Worm (Caenorhabditis elegans): ENCODE results near the gene F59A2.5.

F59A2.5 gene

ce11 chrIII:3398485-3398884 is 6.2 kb upstream of the F59A2.5 start:
- TF ChIP-seq ceh-48 (tag; optimal IDR thresholded peaks at IDR 0.05) = peak; percentile 29
- no peak for TF ChIP-seq ceh-34 (tag; optimal IDR thresholded peaks at IDR 0.05)
- TF ChIP-seq unc-86 (tag; optimal IDR thresholded peaks at IDR 0.05) = no peak
- TF ChIP-seq hlh-8 (tag; optimal IDR thresholded peaks at IDR 0.05) = no peak
- TF ChIP-seq C08G9.2 (tag; optimal IDR thresholded peaks at IDR 0.05) = no peak
- no peak for TF ChIP-seq unc-55 (GFP tag; optimal IDR thresholded peaks at IDR 0.05)
- TF ChIP-seq ceh-14 (tag; optimal IDR thresholded peaks at IDR 0.05) = no peak

ce11 chrIII:3400444-3400843 is 4.2 kb upstream of the F59A2.5 start:
- no peak for TF ChIP-seq tbx-7 (tag; optimal IDR thresholded peaks at IDR 0.05)
- no peak for TF ChIP-seq ceh-18 (tag; optimal IDR thresholded peaks at IDR 0.05)
- no peak for TF ChIP-seq mec-3 (tag; optimal IDR thresholded peaks at IDR 0.05; ENCODE audit: borderline replicate concordance)
- no peak for TF ChIP-seq elt-2 (tag; optimal IDR thresholded peaks at IDR 0.05)
- no peak for TF ChIP-seq che-1 (tag; optimal IDR thresholded peaks at IDR 0.05)
- TF ChIP-seq zip-5 (tag; optimal IDR thresholded peaks at IDR 0.05) = no peak
- TF ChIP-seq pax-1 (tag; optimal IDR thresholded peaks at IDR 0.05) = no peak
- no peak for TF ChIP-seq ceh-19 (GFP tag; optimal IDR thresholded peaks at IDR 0.05)

ce11 chrIII:3405535-3405934 is 872 bp downstream of the F59A2.5 start, which contains the start of gene golg-4:
Gene golg-4, plus strand, starts transcription at chrIII:3405568.
- TF ChIP-seq sdc-2 (tag; optimal IDR thresholded peaks at IDR 0.05) (no peak), ceh-48 (tag; optimal IDR thresholded peaks at IDR 0.05) (peak; percentile 12), pros-1 (tag; optimal IDR thresholded peaks at IDR 0.05) (no peak)

- TF ChIP-seq madf-2 (tag; optimal IDR thresholded peaks at IDR 0.05) (no peak), ceh-18 (tag; optimal IDR thresholded peaks at IDR 0.05) (no peak), pat-9 (tag; optimal IDR thresholded peaks at IDR 0.05) (no peak), elt-2 (tag; optimal IDR thresholded peaks at IDR 0.05) (no peak), elt-4 (tag; optimal IDR thresholded peaks at IDR 0.05) (no peak), hlh-6 (tag; optimal IDR thresholded peaks at IDR 0.05) (no peak), hlh-15 (tag; optimal IDR thresholded peaks at IDR 0.05) (no peak), ceh-6 (GFP tag; optimal IDR thresholded peaks at IDR 0.05) (no peak), unc-55 (GFP tag; optimal IDR thresholded peaks at IDR 0.05) (no peak), npax-4 (tag; optimal IDR thresholded peaks at IDR 0.05) (no peak), dmd-4 (tag; optimal IDR thresholded peaks at IDR 0.05; ENCODE audit: borderline replicate concordance) (no peak)
These were observed 8.8 kb downstream of the F59A2.5 start for ce11 chrIII:3413437-3413836.

- TF ChIP-seq ceh-6 (GFP tag; optimal IDR thresholded peaks at IDR 0.05) = no peak
- TF ChIP-seq unc-42 (tag; optimal IDR thresholded peaks at IDR 0.05) = peak; percentile 97
- TF ChIP-seq ceh-31 (tag; optimal IDR thresholded peaks at IDR 0.05) = peak; percentile 29
- no peak for TF ChIP-seq pag-3 (tag; optimal IDR thresholded peaks at IDR 0.05; ENCODE audit: borderline replicate concordance)
- TF ChIP-seq pha-2 (tag; optimal IDR thresholded peaks at IDR 0.05) = no peak
These were observed 9.7 kb downstream of the F59A2.5 start for ce11 chrIII:3414412-3414811.

- TF ChIP-seq tbx-7 (tag; optimal IDR thresholded peaks at IDR 0.05) (no peak), sox-2 (GFP tag; IDR thresholded peaks at IDR 0.05) (no peak), nfya-1 (tag; optimal IDR thresholded peaks at IDR 0.05) (peak; percentile 82), zip-5 (tag; optimal IDR thresholded peaks at IDR 0.05) (no peak), T23F11.4 (GFP tag; optimal IDR thresholded peaks at IDR 0.05) (no peak), elt-2 (tag; optimal IDR thresholded peaks at IDR 0.05) (no peak), ztf-16 (tag; optimal IDR thresholded peaks at IDR 0.05) (no peak), ceh-34 (tag; optimal IDR thresholded peaks at IDR 0.05) (no peak)
These were observed 12.8 kb downstream of the F59A2.5 start for ce11 chrIII:3417453-3417852.
